Worm (Caenorhabditis elegans): ENCODE results near the gene oig-8.

DNA sequence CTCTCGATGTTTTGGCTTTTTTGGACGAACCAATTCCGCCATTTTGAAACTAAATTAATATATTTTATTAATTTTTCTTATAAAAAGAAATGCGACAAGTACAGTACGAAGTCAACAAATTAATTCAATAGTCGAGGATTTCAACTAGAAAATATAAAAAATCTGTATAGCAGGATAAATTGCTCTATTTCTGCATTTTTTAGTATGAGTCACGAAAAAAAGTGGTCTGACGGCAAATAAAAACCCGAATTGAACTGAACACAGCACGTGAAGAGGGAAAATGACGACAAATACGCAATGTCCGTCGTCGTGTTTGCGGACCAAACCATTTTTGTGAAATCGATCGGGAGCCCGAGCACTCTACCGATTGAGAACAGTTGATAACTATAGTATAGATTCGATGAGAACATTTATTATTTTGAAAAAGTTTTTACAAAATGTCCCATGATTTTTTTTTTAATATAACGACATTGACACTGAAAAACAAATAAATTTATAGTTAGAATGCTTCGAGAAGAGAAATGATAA lies 39.5 kb downstream of the oig-8 start, which contains the start of gene epg-5:
- no peak for TF ChIP-seq lin-13 (tag; optimal IDR thresholded peaks at IDR 0.05)
- no peak for TF ChIP-seq M03D4.4 (tag; optimal IDR thresholded peaks at IDR 0.05)
- no peak for TF ChIP-seq lsy-2 (tag; optimal IDR thresholded peaks at IDR 0.05)
- no peak for TF ChIP-seq snpc-4 (tag; optimal IDR thresholded peaks at IDR 0.05)
- no peak for TF ChIP-seq lin-32 (GFP tag; optimal IDR thresholded peaks at IDR 0.05)
